Fruit fly (Drosophila melanogaster): ENCODE data around the gene CG31371.

Gene CG31371

DNA sequence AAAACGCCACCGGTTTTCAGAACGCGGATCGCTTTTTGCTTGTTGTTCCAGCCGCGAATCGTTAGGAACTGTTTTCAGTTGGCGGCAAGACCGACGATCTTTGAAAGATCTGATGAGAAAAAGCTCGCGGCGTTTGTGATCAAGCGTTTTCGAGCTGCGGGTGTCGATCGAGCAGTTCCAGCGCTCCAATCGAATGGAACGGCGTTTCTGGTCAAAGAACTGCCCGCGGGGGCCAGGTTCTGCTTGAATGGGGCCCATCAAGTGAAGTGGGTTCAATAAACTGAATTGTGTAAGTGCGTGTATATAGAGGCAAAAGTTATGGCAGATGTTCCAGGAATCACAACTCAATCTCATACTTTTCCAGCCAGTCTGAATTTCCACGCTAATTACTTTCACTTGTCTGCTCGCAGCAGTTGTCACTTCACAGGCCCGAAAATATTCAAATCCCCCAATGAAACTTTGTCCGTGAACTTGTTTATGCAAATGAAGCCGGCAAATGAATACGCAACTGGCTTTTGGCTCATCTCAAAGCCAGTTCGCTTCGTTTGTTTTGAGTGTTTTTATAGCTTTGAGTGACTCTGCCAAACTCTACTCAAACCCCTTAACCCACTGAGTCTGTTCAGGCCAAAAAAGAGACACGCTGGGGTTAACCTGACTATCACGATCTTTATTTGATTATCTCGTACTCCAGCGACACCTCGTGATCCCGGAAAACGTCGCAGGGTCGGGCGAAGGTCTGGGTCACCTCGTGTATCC is 7.0 kb downstream of the CG31371 start, which contains the start of gene PH4alphaMP (continued):
- TF ChIP-seq peb (GFP tag; IDR thresholded peaks at IDR 0.05) (no peak), lola (GFP tag; optimal IDR thresholded peaks at IDR 0.05) (no peak), Gsc (GFP tag; IDR thresholded peaks at IDR 0.05) (no peak), Ets65A (GFP tag) (no peak), CG17359 (tag; optimal IDR thresholded peaks at IDR 0.05) (no peak), Camta (GFP tag; optimal IDR thresholded peaks at IDR 0.05) (no peak), z (GFP tag; IDR thresholded peaks at IDR 0.05) (peak; percentile 93), CG10543 (GFP tag; optimal IDR thresholded peaks at IDR 0.05) (no peak), Hr78 (GFP tag; optimal IDR thresholded peaks at IDR 0.05) (peak in 1 of 2 experiments; percentile 31), Ptx1 (GFP tag; IDR thresholded peaks at IDR 0.05) (no peak), Trl (optimal IDR thresholded peaks at IDR 0.05) (no peak), Trl (GFP tag; optimal IDR thresholded peaks at IDR 0.05) (no peak), ERR (GFP tag; optimal IDR thresholded peaks at IDR 0.05) (no peak), CG12769 (tag; optimal IDR thresholded peaks at IDR 0.05) (peak; percentile 14), Stat92E (GFP tag; optimal IDR thresholded peaks at IDR 0.05) (no peak), oc (tag; optimal IDR thresholded peaks at IDR 0.05) (peak; percentile 55), CG32772 (GFP tag; IDR thresholded peaks at IDR 0.05) (no peak), CG9727 (GFP tag; optimal IDR thresholded peaks at IDR 0.05) (no peak), bbx (GFP tag; IDR thresholded peaks at IDR 0.05; ENCODE audit: partially characterized antibody) (no peak), CG3995 (GFP tag; optimal IDR thresholded peaks at IDR 0.05) (peak; percentile 63), yki (optimal IDR thresholded peaks at IDR 0.05) (no peak), pb (GFP tag; optimal IDR thresholded peaks at IDR 0.05) (no peak), Blimp-1 (GFP tag; optimal IDR thresholded peaks at IDR 0.05) (peak; percentile 92), CG9437 (GFP tag; optimal IDR thresholded peaks at IDR 0.05) (no peak), tna (GFP tag; IDR thresholded peaks at IDR 0.05; ENCODE audit: partially characterized antibody) (no peak), CG14965 (GFP tag; optimal IDR thresholded peaks at IDR 0.05; ENCODE audit: borderline replicate concordance) (no peak), ken (GFP tag; IDR thresholded peaks at IDR 0.05) (no peak), tin (GFP tag; optimal IDR thresholded peaks at IDR 0.05) (no peak)

DNA sequence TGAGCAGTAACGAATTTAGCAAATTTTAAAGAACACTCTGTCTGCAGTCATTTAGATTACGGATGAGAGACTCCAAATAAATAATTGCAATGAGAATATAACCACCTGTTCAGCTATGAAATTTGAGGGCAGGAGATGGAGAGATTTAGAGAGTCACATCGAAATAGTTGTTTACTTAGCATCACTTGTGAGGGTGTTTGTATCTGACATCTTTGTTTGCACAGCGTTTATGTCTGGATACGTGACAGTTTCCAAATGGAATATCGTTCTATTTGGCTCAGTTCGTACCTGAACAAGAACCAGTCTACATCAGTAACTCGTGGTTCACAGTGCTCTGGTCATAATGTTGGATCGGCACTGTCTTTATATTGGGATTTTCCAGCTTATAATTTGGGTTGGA is 13.5 kb downstream of the CG31371 start, which contains the start of gene PH4alphaSG2:
Gene PH4alphaSG2 (plus strand): TSS at position 278 of the 400 bp plus-strand sequence.
- TF ChIP-seq sens (GFP tag), result peak; percentile 67
- peak; percentile 27 for TF ChIP-seq Asciz (GFP tag; optimal IDR thresholded peaks at IDR 0.05)
- TF ChIP-seq CG8281 (tag; optimal IDR thresholded peaks at IDR 0.05), result no peak
- no peak for TF ChIP-seq mirr (GFP tag; optimal IDR thresholded peaks at IDR 0.05)
- no peak for TF ChIP-seq Ptx1 (GFP tag; IDR thresholded peaks at IDR 0.05)
- TF ChIP-seq CG7271 (tag; optimal IDR thresholded peaks at IDR 0.05), result no peak
- no peak for TF ChIP-seq CrebB (tag; optimal IDR thresholded peaks at IDR 0.05)
- TF ChIP-seq CG3847 (GFP tag; IDR thresholded peaks at IDR 0.05), result no peak
- no peak for TF ChIP-seq Spps (tag; optimal IDR thresholded peaks at IDR 0.05)
- TF ChIP-seq HHEX (GFP tag; optimal IDR thresholded peaks at IDR 0.05), result peak; percentile 5
- peak; percentile 20 for TF ChIP-seq CG18619 (GFP tag; optimal IDR thresholded peaks at IDR 0.05)
- no peak for TF ChIP-seq CG14441 (GFP tag; IDR thresholded peaks at IDR 0.05)
- no peak for TF ChIP-seq dimm (GFP tag; IDR thresholded peaks at IDR 0.05)
- TF ChIP-seq CG18599 (GFP tag; optimal IDR thresholded peaks at IDR 0.05), result peak; percentile 71
- peak; percentile 19 for TF ChIP-seq B-H2 (GFP tag; optimal IDR thresholded peaks at IDR 0.05)
- no peak for TF ChIP-seq peb (GFP tag; IDR thresholded peaks at IDR 0.05)
- TF ChIP-seq Xrp1 (GFP tag; IDR thresholded peaks at IDR 0.05), result 0 out of 2 replicates have a peak, but pooled peaks have one; percentile 25
- TF ChIP-seq CG8478 (optimal IDR thresholded peaks at IDR 0.05), result no peak
- no peak for TF ChIP-seq CG15479 (GFP tag; optimal IDR thresholded peaks at IDR 0.05)
- TF ChIP-seq CG15601 (tag; optimal IDR thresholded peaks at IDR 0.05), result peak; percentile 44
- TF ChIP-seq Fer3 (tag; optimal IDR thresholded peaks at IDR 0.05), result no peak
- peak; percentile 65 for TF ChIP-seq ATbp (GFP tag; optimal IDR thresholded peaks at IDR 0.05)
- peak; percentile 35 for TF ChIP-seq pho (GFP tag; optimal IDR thresholded peaks at IDR 0.05)
- TF ChIP-seq esg (GFP tag; conservative IDR thresholded peaks at IDR 0.05), result no peak

Data from whole organism, embryonic.